Fruit fly (Drosophila melanogaster): ENCODE data around the gene Cpr76Ba.

The Cpr76Ba gene

DNA sequence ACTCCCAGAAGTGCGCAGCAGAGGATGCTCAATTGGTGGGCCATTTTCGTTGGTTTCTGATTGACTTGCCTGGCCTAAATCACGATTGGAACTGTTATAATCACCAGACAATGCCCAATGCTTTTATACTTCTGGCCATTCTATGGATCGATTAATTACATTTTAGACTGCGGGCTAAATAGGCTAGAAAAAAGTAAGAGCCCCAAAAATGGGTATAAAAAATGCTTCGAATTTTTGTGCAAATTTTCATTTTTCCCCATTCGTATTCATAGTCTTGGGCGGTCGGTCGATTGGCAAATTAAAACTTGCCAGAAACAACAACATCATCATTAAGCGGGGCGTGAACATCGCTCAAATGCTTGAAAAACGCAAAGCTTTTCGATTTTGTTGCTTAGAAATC, at the start of gene Cpr76Ba:
Cpr76Ba (minus strand) TSS at position 101 of the 400 bp plus-strand sequence.
- no peak for TF ChIP-seq CG17801 (GFP tag; optimal IDR thresholded peaks at IDR 0.05; ENCODE audit: partially characterized antibody)

DNA sequence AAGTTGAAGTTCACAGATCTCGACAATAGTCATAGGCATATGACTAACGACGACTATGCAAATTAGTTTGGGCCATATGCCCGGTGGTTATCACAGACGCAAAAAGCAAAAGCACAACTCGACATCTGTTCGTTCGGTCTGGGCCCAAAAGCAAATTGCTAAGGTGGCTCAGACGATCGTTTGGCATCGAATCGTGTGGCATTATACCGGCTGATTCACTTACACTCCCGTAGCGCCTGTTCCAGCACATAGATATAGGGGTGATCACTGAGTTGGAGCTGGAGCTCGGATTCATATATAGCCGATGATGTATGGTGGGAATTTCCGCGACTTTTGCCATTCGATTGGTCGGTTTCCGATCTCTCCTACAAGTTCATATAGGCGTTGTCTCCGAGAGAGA, 48.0 kb upstream of the Cpr76Ba start:
- TF ChIP-seq CG17801 (GFP tag; optimal IDR thresholded peaks at IDR 0.05; ENCODE audit: partially characterized antibody), result no peak

DNA sequence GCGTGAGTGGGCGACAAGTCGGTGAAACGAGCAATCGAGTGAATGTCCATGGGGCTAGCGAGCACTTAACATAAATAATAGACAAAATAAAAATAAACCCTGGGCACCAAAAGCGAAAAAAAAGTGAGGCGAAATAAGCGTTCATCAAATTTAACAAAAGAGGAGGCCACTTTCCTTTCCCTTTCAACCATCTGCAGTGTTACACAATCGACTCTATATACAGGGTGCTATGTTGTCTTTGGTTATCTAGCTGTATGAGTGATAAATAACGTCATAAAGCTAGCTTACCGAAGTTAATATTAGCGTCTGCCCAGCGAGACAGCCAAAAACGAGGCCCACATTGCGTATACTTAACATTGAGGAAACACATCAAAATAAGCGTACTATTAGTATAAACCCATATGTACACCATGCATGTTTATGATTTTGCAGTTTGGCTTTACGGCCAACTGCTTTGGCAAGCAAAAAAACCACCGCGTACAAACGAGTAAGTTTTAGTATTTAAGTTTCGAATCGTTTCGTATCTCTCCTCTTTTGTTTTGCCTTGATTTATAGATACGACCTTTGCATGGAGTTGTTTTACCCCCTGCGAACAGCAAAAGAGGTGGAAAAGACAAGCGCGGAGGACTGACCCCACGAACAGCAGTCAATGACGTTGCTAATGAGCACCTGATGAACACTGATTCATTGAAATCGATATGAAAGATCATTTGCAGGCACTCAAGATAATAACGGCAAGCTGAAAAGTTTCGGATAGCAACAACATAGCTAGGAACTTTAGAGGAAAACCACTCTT, 47.0 kb upstream of the Cpr76Ba start:
- no peak for TF ChIP-seq CG17801 (GFP tag; optimal IDR thresholded peaks at IDR 0.05; ENCODE audit: partially characterized antibody)

DNA sequence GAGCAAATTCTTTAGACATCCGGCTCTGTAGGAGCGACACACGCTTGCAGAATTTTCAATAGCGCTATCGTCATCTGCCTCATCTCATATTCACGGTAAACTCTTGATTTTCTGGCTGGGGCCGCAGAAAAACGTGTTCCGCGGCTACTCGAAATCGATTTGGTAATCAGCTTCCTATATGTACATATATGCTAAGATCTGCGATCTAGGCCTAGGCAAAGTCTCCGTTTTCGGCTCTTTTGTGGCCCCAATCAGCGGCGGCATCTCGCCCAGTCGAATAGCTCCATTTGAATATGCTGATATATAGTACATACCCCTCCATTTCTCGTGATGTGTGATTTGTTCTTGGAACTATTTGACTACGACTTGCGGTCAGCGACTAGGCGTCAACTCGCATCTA, 44.9 kb upstream of the Cpr76Ba start:
- TF ChIP-seq CG17801 (GFP tag; optimal IDR thresholded peaks at IDR 0.05; ENCODE audit: partially characterized antibody), result no peak

DNA sequence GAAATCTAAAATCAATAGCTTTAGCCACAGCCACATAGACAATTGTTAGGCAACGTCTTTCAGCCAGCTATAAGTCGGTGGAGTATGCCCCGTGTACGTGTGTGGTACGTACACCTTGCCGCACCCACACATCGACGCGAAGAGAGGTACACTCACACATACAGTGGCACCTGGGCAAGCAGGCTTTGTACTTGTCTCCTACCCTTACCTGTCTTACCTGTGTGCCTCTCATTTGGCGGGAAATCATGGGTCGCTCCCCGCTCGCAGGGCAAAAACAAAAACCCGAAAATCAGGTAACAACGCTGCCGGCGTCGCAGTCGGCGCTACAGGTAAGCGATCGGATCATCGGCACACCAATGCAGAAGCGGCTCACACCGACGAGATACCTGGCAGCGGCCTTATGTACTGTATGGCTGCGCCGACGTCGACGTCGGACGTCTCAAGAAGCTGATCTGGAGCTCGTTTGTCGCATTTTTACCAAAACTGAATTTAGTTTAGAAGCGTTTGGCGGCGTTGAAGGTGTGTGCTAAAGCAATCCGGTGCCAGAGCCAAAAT, 44.1 kb upstream of the Cpr76Ba start:
- TF ChIP-seq CG17801 (GFP tag; optimal IDR thresholded peaks at IDR 0.05; ENCODE audit: partially characterized antibody), result no peak

DNA sequence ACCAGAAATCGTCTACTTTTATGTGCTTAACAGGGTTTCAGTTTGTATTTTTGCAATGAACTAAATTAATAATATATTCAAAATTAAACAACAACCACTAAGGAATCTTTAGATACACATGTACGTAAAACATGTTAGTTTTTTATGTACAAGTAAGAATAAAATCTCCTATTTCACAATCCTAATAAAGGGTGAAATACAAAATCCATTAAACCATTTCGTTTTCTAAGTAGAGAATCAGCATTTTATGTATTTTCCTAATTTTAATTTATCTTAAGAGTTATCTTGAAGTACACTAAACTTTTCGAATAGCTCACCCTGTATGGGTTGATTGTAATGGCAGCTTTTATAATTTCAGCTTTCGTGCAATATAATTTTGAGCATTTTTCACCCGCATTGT, 43.6 kb upstream of the Cpr76Ba start:
- no peak for TF ChIP-seq CG17801 (GFP tag; optimal IDR thresholded peaks at IDR 0.05; ENCODE audit: partially characterized antibody)

DNA sequence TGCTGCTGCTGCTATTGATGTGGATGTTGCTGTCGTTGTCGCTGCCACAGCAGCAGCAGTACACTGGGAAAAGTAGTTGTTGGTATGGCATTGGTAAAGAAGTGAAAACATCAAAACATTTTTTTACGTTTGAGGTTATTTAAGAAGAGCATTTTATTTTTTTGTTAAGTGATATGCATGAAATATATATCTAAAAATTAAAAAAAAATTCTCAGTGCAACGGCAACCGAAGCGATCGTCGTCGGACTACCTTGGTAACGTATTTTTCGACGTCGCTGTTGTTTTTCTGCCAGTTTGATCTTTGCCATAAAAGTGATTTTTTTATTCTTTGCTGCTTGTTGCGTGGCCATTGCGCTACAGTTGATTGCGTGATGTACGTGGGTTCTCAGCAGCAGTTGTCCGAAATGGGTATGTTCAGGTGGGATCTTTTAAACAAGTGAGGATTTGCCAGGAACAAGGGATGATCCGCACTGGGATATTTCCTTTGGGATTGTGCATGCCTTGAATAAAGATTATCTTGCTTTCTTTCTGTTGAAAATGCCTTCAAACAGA, 42.6 kb upstream of the Cpr76Ba start:
- no peak for TF ChIP-seq CG17801 (GFP tag; optimal IDR thresholded peaks at IDR 0.05; ENCODE audit: partially characterized antibody)

DNA sequence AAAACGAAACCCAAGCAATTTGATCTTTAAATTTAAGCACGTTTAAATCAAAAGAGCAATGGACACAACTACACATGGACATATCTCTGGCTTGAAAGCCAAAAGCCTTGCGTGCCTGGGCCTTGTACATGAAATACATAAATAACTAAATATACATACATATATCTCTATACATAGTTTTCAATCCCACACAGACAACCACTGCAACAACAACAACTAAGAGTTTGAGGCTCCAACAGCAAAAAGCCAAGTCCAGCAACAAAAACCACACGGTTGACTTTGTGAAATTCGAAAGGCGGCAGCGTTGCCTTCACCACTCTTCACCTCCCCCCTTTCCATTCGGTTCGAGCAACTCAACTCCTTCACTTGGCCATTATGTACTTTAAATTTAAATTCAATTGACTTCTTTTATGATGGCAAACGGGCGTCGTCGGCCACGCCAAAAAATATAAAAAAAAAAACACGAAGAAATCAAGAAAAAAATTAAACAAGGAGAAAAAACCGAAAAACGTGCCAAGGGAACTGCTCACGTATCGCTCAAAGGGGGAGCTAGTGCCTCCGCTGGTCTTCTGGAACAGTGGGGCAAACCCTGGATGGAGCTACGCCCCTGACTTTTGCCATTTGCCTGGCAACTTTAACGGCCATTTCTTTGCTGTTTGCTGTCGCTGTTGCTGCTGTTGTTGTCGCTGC, 42.0 kb upstream of the Cpr76Ba start:
- no peak for TF ChIP-seq CG17801 (GFP tag; optimal IDR thresholded peaks at IDR 0.05; ENCODE audit: partially characterized antibody)

DNA sequence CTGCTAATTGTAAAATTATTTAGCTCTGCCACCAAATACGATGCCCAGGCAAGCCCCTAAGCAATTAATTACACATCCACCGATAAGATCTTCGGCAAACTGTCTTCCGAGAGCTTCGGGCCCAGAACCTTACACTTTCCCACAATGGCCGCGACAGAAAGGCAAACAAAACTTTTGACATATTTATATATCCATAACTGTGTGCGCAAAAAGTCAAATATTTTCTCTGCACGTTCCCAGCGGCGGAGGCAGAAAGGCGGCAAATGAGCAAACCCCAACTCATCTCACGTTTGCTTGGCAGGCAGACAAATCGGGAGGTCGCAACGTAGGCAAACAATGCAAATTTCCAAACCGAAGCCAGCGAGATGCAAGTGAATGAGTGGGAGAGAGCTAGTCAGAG, 41.0 kb upstream of the Cpr76Ba start:
- TF ChIP-seq CG17801 (GFP tag; optimal IDR thresholded peaks at IDR 0.05; ENCODE audit: partially characterized antibody), result no peak

DNA sequence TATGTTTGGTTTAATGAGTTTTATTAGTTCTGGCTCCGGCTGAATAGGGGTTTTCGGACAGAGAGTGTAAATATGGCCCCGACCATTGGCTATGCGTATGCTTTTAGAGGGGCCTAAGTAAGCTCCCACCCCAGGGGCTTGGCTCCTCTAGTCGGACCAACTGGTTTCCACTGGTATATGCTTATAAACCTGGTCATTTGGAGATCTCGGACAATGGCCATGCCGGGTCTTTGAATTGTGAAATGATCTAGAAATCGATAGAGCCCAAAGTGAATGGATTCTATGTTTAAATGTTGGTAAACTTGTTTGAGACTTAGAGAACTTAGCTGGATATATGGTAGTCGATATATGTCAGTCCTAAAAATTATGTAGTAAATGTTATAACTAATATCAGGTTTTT, 40.5 kb upstream of the Cpr76Ba start:
- TF ChIP-seq CG17801 (GFP tag; optimal IDR thresholded peaks at IDR 0.05; ENCODE audit: partially characterized antibody), result no peak

DNA sequence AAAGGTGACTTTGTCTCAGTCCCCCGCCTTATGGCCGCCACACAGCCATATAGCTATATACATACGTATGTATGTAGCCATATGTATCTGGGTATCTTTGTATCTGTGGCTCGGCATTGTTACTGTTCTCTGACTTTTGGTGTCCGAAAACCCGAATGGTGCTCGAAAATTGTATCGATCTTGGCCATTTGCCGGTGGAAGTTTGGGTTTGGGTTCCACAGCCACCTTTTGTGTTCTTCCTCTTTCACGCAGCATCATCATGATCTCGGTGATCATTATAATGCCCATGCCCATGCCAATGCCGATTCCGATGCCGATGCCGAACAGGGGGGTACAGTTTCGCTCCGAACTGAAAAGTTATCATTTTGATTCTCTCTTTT, 39.9 kb upstream of the Cpr76Ba start:
- TF ChIP-seq CG17801 (GFP tag; optimal IDR thresholded peaks at IDR 0.05; ENCODE audit: partially characterized antibody), result no peak

DNA sequence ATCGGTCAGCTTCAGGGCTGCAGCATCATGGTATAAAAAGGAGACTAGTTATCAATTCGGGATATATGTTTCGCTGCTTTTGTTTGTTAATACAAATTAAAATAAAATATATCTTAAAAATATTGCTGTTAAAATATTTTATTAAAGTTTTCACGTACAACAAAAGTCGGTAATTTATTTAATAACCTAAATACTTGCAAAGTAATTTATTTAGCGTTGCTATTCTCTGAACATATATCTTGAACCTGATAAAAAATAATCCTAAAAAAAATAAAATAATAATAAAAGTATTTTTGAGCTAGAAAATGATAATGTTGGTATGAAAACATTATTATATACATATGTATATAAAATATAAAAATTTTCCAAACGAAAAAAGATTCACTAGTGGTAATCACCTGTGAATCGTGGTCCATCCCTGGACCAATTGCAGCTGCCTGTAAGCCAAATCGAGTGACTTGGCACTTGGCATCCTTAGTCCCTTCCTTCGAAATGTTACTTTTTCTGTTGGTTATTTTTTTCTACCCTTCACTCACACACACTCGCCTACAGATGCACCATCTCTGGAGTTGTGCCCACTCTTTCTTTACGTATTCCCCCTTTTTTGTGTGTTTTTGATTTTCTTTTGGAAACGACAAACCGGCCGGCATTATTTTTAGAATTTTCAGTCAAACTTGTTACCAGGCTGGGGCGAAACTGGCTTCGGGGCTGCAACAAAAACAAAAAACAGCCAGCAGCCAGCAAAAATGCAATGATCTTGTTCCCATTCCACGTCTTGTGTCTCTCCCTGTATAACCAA, 39.3 kb upstream of the Cpr76Ba start:
- no peak for TF ChIP-seq CG17801 (GFP tag; optimal IDR thresholded peaks at IDR 0.05; ENCODE audit: partially characterized antibody)

DNA sequence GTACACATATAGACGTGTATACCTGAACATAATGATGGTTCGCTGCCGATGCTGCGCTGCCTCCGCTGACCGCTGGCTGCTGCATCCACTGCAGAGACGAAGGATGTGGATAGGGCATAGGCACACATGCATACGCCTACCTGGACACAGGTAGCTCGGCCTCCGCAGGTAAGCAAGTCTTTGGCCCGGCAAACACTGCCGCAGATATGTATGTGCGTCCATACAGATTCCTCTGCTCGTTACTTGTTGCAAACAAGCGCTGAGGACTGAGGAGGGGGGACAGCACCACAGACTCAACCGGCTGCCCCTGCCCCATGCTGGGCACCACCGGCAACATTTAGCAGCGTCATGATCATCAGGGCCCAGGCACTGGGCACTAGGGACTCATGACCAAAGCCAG, 38.6 kb upstream of the Cpr76Ba start:
- no peak for TF ChIP-seq CG17801 (GFP tag; optimal IDR thresholded peaks at IDR 0.05; ENCODE audit: partially characterized antibody)

DNA sequence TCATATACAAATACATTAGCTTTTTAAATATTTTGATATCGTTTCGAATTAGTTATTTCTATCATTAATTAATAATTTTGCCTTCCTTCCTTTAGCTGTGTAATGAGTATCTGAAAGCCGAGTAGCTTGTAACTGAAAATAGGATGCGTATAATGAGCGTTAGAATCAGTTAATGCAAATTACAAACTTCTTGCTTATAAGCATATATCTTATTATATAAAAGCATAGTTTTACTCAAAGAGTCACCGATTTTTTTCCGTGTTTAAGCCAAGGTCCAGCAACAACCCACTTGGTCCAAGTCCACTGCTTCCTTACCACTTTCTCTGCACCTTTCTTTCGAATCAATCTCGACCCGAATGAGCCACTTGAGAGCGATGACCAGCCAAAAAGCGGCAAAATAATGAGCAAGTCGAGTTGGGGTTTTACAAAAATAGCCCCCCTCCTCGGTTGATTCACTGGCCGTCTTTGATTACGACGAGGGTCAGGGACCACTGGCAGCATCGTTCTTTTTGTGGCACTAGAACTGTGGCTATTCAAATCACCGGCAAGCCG, 37.9 kb upstream of the Cpr76Ba start:
- no peak for TF ChIP-seq CG17801 (GFP tag; optimal IDR thresholded peaks at IDR 0.05; ENCODE audit: partially characterized antibody)
